Worm (Caenorhabditis elegans): ENCODE results near the gene twk-35.

The twk-35 gene

ce11 chrV:20868329-20868728, 5.5 kb downstream of the twk-35 start, which contains the start of gene F31D4.8:
TSS of gene F31D4.8 (minus strand) at chrV:20868429.
- no peak for TF ChIP-seq tbx-37 (GFP tag; conservative IDR thresholded peaks at IDR 0.05)
- TF ChIP-seq pes-1 (GFP tag; IDR thresholded peaks at IDR 0.05) = no peak
- TF ChIP-seq B0310.2 (tag; optimal IDR thresholded peaks at IDR 0.05) = no peak
- TF ChIP-seq ama-1 (optimal IDR thresholded peaks at IDR 0.05) = no peak
- TF ChIP-seq tra-4 (tag; optimal IDR thresholded peaks at IDR 0.05) = no peak
- TF ChIP-seq hmbx-1 (tag; optimal IDR thresholded peaks at IDR 0.05) = no peak
- no peak for TF ChIP-seq hmg-4 (GFP tag; optimal IDR thresholded peaks at IDR 0.05)
- no peak for TF ChIP-seq tbx-11 (GFP tag; IDR thresholded peaks at IDR 0.05)
- TF ChIP-seq flt-1 (GFP tag; IDR thresholded peaks at IDR 0.05) = no peak
- TF ChIP-seq sea-1 (GFP tag; conservative IDR thresholded peaks at IDR 0.05) = no peak
- no peak for TF ChIP-seq ets-7 (tag; optimal IDR thresholded peaks at IDR 0.05)
- TF ChIP-seq F13C5.2 (tag; optimal IDR thresholded peaks at IDR 0.05) = no peak
- no peak for TF ChIP-seq ceh-36 (tag; optimal IDR thresholded peaks at IDR 0.05)
- TF ChIP-seq hnd-1 (tag; optimal IDR thresholded peaks at IDR 0.05) = no peak
- no peak for TF ChIP-seq aly-1 (tag; optimal IDR thresholded peaks at IDR 0.05)
- TF ChIP-seq ceh-13 (GFP tag; optimal IDR thresholded peaks at IDR 0.05) = no peak

- TF ChIP-seq pes-1 (GFP tag; IDR thresholded peaks at IDR 0.05) (no peak), tbx-37 (GFP tag; conservative IDR thresholded peaks at IDR 0.05) (no peak), ama-1 (optimal IDR thresholded peaks at IDR 0.05) (no peak), ets-7 (tag; optimal IDR thresholded peaks at IDR 0.05) (no peak), ceh-13 (GFP tag; optimal IDR thresholded peaks at IDR 0.05) (no peak)
Measured at ce11 chrV:20870633-20871032, 7.9 kb downstream of the twk-35 start.

ce11 chrV:20871194-20871593, 8.4 kb downstream of the twk-35 start:
- TF ChIP-seq tbx-37 (GFP tag; conservative IDR thresholded peaks at IDR 0.05) (no peak), flt-1 (GFP tag; IDR thresholded peaks at IDR 0.05) (no peak), ceh-36 (tag; optimal IDR thresholded peaks at IDR 0.05) (no peak), ceh-13 (GFP tag; optimal IDR thresholded peaks at IDR 0.05) (no peak)

- no peak for TF ChIP-seq scrt-1 (GFP tag; IDR thresholded peaks at IDR 0.05)
- no peak for TF ChIP-seq flt-1 (GFP tag; IDR thresholded peaks at IDR 0.05)
- no peak for TF ChIP-seq ets-7 (tag; optimal IDR thresholded peaks at IDR 0.05)
Measured at ce11 chrV:20873144-20873543, 10.4 kb downstream of the twk-35 start.

- TF ChIP-seq hmg-4 (GFP tag; optimal IDR thresholded peaks at IDR 0.05) (no peak), ets-7 (tag; optimal IDR thresholded peaks at IDR 0.05) (no peak), ama-1 (optimal IDR thresholded peaks at IDR 0.05) (no peak), hnd-1 (tag; optimal IDR thresholded peaks at IDR 0.05) (no peak), hmbx-1 (tag; optimal IDR thresholded peaks at IDR 0.05) (no peak), B0310.2 (tag; optimal IDR thresholded peaks at IDR 0.05) (no peak)
Measured at ce11 chrV:20875324-20875723, 12.5 kb downstream of the twk-35 start.

- no peak for TF ChIP-seq pes-1 (GFP tag; IDR thresholded peaks at IDR 0.05)
- no peak for TF ChIP-seq flt-1 (GFP tag; IDR thresholded peaks at IDR 0.05)
- TF ChIP-seq ceh-36 (tag; optimal IDR thresholded peaks at IDR 0.05) = no peak
- TF ChIP-seq B0310.2 (tag; optimal IDR thresholded peaks at IDR 0.05) = no peak
- no peak for TF ChIP-seq hmg-4 (GFP tag; optimal IDR thresholded peaks at IDR 0.05)
- TF ChIP-seq tbx-37 (GFP tag; conservative IDR thresholded peaks at IDR 0.05) = no peak
- TF ChIP-seq tra-4 (tag; optimal IDR thresholded peaks at IDR 0.05) = no peak
- TF ChIP-seq hnd-1 (tag; optimal IDR thresholded peaks at IDR 0.05) = no peak
- no peak for TF ChIP-seq ceh-13 (GFP tag; optimal IDR thresholded peaks at IDR 0.05)
- TF ChIP-seq tbx-11 (GFP tag; IDR thresholded peaks at IDR 0.05) = no peak
- TF ChIP-seq F13C5.2 (tag; optimal IDR thresholded peaks at IDR 0.05) = no peak
Measured at ce11 chrV:20879069-20879667, 16.4 kb downstream of the twk-35 start, which contains the start of gene unc-80. TSS of gene unc-80 (plus strand) at chrV:20879601.

- TF ChIP-seq tra-4 (tag; optimal IDR thresholded peaks at IDR 0.05) = no peak
- TF ChIP-seq pes-1 (GFP tag; IDR thresholded peaks at IDR 0.05) = no peak
- no peak for TF ChIP-seq hmbx-1 (tag; optimal IDR thresholded peaks at IDR 0.05)
- no peak for TF ChIP-seq sea-1 (GFP tag; conservative IDR thresholded peaks at IDR 0.05)
- no peak for TF ChIP-seq aly-1 (tag; optimal IDR thresholded peaks at IDR 0.05)
- no peak for TF ChIP-seq ama-1 (optimal IDR thresholded peaks at IDR 0.05)
- no peak for TF ChIP-seq ceh-13 (GFP tag; optimal IDR thresholded peaks at IDR 0.05)
- no peak for TF ChIP-seq flt-1 (GFP tag; IDR thresholded peaks at IDR 0.05)
- no peak for TF ChIP-seq B0310.2 (tag; optimal IDR thresholded peaks at IDR 0.05)
- TF ChIP-seq scrt-1 (GFP tag; IDR thresholded peaks at IDR 0.05) = no peak
- no peak for TF ChIP-seq hmg-4 (GFP tag; optimal IDR thresholded peaks at IDR 0.05)
- no peak for TF ChIP-seq F13C5.2 (tag; optimal IDR thresholded peaks at IDR 0.05)
- TF ChIP-seq ceh-36 (tag; optimal IDR thresholded peaks at IDR 0.05) = no peak
- TF ChIP-seq tbx-37 (GFP tag; conservative IDR thresholded peaks at IDR 0.05) = no peak
- no peak for TF ChIP-seq tbx-11 (GFP tag; IDR thresholded peaks at IDR 0.05)
- no peak for TF ChIP-seq ets-7 (tag; optimal IDR thresholded peaks at IDR 0.05)
- TF ChIP-seq hnd-1 (tag; optimal IDR thresholded peaks at IDR 0.05) = no peak
Measured at ce11 chrV:20891871-20892270, 29.1 kb downstream of the twk-35 start.

ce11 chrV:20903167-20904093, 40.6 kb downstream of the twk-35 start, which contains the start of gene amx-3:
TSS of gene amx-3 (minus strand) at chrV:20903714.
- no peak for TF ChIP-seq hmg-4 (GFP tag; optimal IDR thresholded peaks at IDR 0.05)
- TF ChIP-seq F13C5.2 (tag; optimal IDR thresholded peaks at IDR 0.05) = no peak

All from whole organism, early embryonic.